Worm (Caenorhabditis elegans) whole organism, late embryonic: ENCODE results near the gene clec-36.

Source experiments
- C38D4.7 ChIP-seq: fragments of 200-800 bp; sonication (Bioruptor generic); optimal IDR thresholded peaks from 2 replicates; lab custom pipeline; 2018; ENCODE audit warnings: mild to moderate bottlenecking, missing genetic modification characterization, moderate library complexity, missing compliant biosample characterization
- F13H6.1 ChIP-seq: sonication (generic microtip); optimal IDR thresholded peaks from 2 replicates; lab custom pipeline; 2016; ENCODE audit warnings: missing genetic modification characterization, missing compliant biosample characterization
- K02D7.2 ChIP-seq: sonication (generic microtip); optimal IDR thresholded peaks from 2 replicates; lab custom pipeline; 2017; ENCODE audit warnings: mild to moderate bottlenecking, missing genetic modification characterization, missing compliant biosample characterization
- K09A11.1 ChIP-seq: sonication (generic microtip); optimal IDR thresholded peaks from 2 replicates; lab custom pipeline; 2017; ENCODE audit warnings: antibody characterized with exemption, mild to moderate bottlenecking, missing genetic modification characterization, missing compliant biosample characterization; ENCODE audit not compliant: insufficient read depth
- Y22D7AL.16 ChIP-seq: sonication (generic microtip); optimal IDR thresholded peaks from 2 replicates; lab custom pipeline; 2016; ENCODE audit warnings: missing genetic modification characterization, missing compliant biosample characterization
- ahr-1 ChIP-seq: sonication (generic microtip); optimal IDR thresholded peaks from 2 replicates; lab custom pipeline; 2016; ENCODE audit warnings: missing genetic modification characterization, missing compliant biosample characterization
- ceh-19 ChIP-seq: fragments of 200-800 bp; sonication (Bioruptor generic); optimal IDR thresholded peaks from 2 replicates; lab custom pipeline; 2018; ENCODE audit warnings: mild to moderate bottlenecking, missing genetic modification characterization, missing compliant biosample characterization
- ceh-24 ChIP-seq: sonication (generic microtip); optimal IDR thresholded peaks from 2 replicates; lab custom pipeline; 2016; ENCODE audit warnings: mild to moderate bottlenecking, missing genetic modification characterization, missing compliant biosample characterization
- ceh-30 ChIP-seq: fragments of 150-350 bp; optimal IDR thresholded peaks from 2 replicates; lab custom pipeline; 2014; ENCODE audit warnings: missing biosample characterization, missing genetic modification characterization
- ceh-31 ChIP-seq: sonication (generic microtip); optimal IDR thresholded peaks from 2 replicates; lab custom pipeline; 2016; ENCODE audit warnings: missing genetic modification characterization, missing compliant biosample characterization
- ceh-34 ChIP-seq: sonication (generic microtip); optimal IDR thresholded peaks from 2 replicates; lab custom pipeline; 2016; ENCODE audit warnings: mild to moderate bottlenecking, missing genetic modification characterization, missing compliant biosample characterization
- ceh-45 ChIP-seq: fragments of 200-800 bp; sonication (Bioruptor generic); IDR thresholded peaks from 2 replicates; pipeline ENCODE4 v1.3.6; 2022; ENCODE audit warnings: missing genetic modification reagents, missing genetic modification characterization, missing compliant biosample characterization
- ceh-48 ChIP-seq: sonication (generic microtip); optimal IDR thresholded peaks from 2 replicates; lab custom pipeline; 2016; ENCODE audit warnings: missing genetic modification characterization, inconsistent platforms, missing compliant biosample characterization
- ceh-6 ChIP-seq: fragments of 200-800 bp; sonication (Bioruptor generic); optimal IDR thresholded peaks from 2 replicates; lab custom pipeline; 2018; ENCODE audit warnings: mild to moderate bottlenecking, missing genetic modification characterization, missing compliant biosample characterization
- ceh-9 ChIP-seq: sonication (generic microtip); optimal IDR thresholded peaks from 2 replicates; lab custom pipeline; 2016; ENCODE audit warnings: mild to moderate bottlenecking, missing genetic modification characterization, inconsistent platforms, missing compliant biosample characterization
- che-1 ChIP-seq: sonication (generic microtip); optimal IDR thresholded peaks from 2 replicates; lab custom pipeline; 2016; ENCODE audit warnings: mild to moderate bottlenecking, missing genetic modification characterization, missing compliant biosample characterization
- dmd-4 ChIP-seq: sonication (generic microtip); optimal IDR thresholded peaks from 2 replicates; lab custom pipeline; 2016; ENCODE audit warnings: borderline replicate concordance, missing genetic modification characterization, missing compliant biosample characterization
- elt-4 ChIP-seq: sonication (generic microtip); optimal IDR thresholded peaks from 2 replicates; lab custom pipeline; 2016; ENCODE audit warnings: missing genetic modification characterization, missing compliant biosample characterization
- eyg-1 ChIP-seq: sonication (generic microtip); optimal IDR thresholded peaks from 2 replicates; lab custom pipeline; 2016; ENCODE audit warnings: missing genotype, missing genetic modification characterization, missing compliant biosample characterization
- gmeb-2 ChIP-seq: sonication (generic microtip); optimal IDR thresholded peaks from 2 replicates; lab custom pipeline; 2016; ENCODE audit warnings: missing genetic modification characterization, inconsistent platforms, missing compliant biosample characterization
- hlh-13 ChIP-seq: fragments of 200-800 bp; sonication (Bioruptor generic); optimal IDR thresholded peaks from 2 replicates; lab custom pipeline; 2018; ENCODE audit warnings: mild to moderate bottlenecking, missing genetic modification characterization, missing compliant biosample characterization
- hlh-6 ChIP-seq: sonication (generic microtip); optimal IDR thresholded peaks from 2 replicates; lab custom pipeline; 2016; ENCODE audit warnings: missing genotype, missing genetic modification characterization, missing compliant biosample characterization
- lim-6 ChIP-seq: sonication (generic microtip); optimal IDR thresholded peaks from 2 replicates; lab custom pipeline; 2016; ENCODE audit warnings: missing genetic modification characterization, missing compliant biosample characterization
- lin-11 ChIP-seq: fragments of 200-800 bp; sonication (Bioruptor generic); optimal IDR thresholded peaks from 2 replicates; lab custom pipeline; 2018; ENCODE audit warnings: mild to moderate bottlenecking, missing genetic modification characterization, missing compliant biosample characterization
- mec-3 ChIP-seq: sonication (generic microtip); optimal IDR thresholded peaks from 2 replicates; lab custom pipeline; 2016; ENCODE audit warnings: borderline replicate concordance, missing genetic modification characterization, missing compliant biosample characterization
- nhr-11 ChIP-seq: fragments of 150-350 bp; optimal IDR thresholded peaks from 2 replicates; lab custom pipeline; 2014; ENCODE audit warnings: missing biosample characterization, missing genetic modification characterization
- nhr-232 ChIP-seq: sonication (generic microtip); optimal IDR thresholded peaks from 2 replicates; lab custom pipeline; 2016; ENCODE audit warnings: missing genetic modification characterization, missing compliant biosample characterization
- pax-1 ChIP-seq: fragments of 150-350 bp; optimal IDR thresholded peaks from 2 replicates; lab custom pipeline; 2014; ENCODE audit warnings: missing biosample characterization, missing genetic modification characterization
- pha-2 ChIP-seq: sonication (generic microtip); optimal IDR thresholded peaks from 2 replicates; lab custom pipeline; 2017; ENCODE audit warnings: mild to moderate bottlenecking, missing genetic modification characterization, missing compliant biosample characterization
- pha-4 ChIP-seq: fragments of 150-350 bp; optimal IDR thresholded peaks from 2 replicates; lab custom pipeline; 2018; ENCODE audit warnings: missing biosample characterization, missing genetic modification reagents, missing genetic modification characterization
- pqm-1 ChIP-seq: sonication (generic microtip); optimal IDR thresholded peaks from 2 replicates; lab custom pipeline; 2016; ENCODE audit warnings: missing genetic modification characterization, missing compliant biosample characterization
- ref-2 ChIP-seq: sonication (generic microtip); optimal IDR thresholded peaks from 2 replicates; lab custom pipeline; 2016; ENCODE audit warnings: missing genetic modification characterization, missing compliant biosample characterization
- sox-2 ChIP-seq: fragments of 200-800 bp; sonication (Bioruptor generic); IDR thresholded peaks from 2 replicates; pipeline ENCODE4 v1.3.6; 2022; ENCODE audit warnings: missing genetic modification reagents, missing genetic modification characterization, missing compliant biosample characterization
- sox-4 ChIP-seq: sonication (generic microtip); optimal IDR thresholded peaks from 2 replicates; lab custom pipeline; 2017; ENCODE audit warnings: mild to moderate bottlenecking, missing genetic modification characterization, inconsistent platforms, missing compliant biosample characterization
- syd-9 ChIP-seq: sonication (generic microtip); optimal IDR thresholded peaks from 2 replicates; lab custom pipeline; 2016; ENCODE audit warnings: mild to moderate bottlenecking, missing genetic modification characterization, moderate library complexity, missing compliant biosample characterization
- tbx-7 ChIP-seq: sonication (generic microtip); optimal IDR thresholded peaks from 2 replicates; lab custom pipeline; 2016; ENCODE audit warnings: missing genotype, missing genetic modification characterization, missing compliant biosample characterization
- unc-3 ChIP-seq, 2 experiments: fragments of 200-800 bp in 1 of 2; sonication (Bioruptor generic) in 1 of 2; sonication (generic microtip) in 1 of 2; conservative IDR thresholded peaks in 1 of 2; optimal IDR thresholded peaks in 1 of 2; 2 replicates each; pipeline versions ENCODE4 v1.3.6 to Lab custom; 2016 to 2022; ENCODE audit warnings: missing compliant biosample characterization in 2 of 2, missing genetic modification characterization in 2 of 2, missing genetic modification reagents in 1 of 2
- unc-55 ChIP-seq: sonication (generic microtip); optimal IDR thresholded peaks from 2 replicates; lab custom pipeline; 2017; ENCODE audit warnings: missing biosample characterization, missing genetic modification reagents, missing genetic modification characterization

clec-36 gene

ce11 chrV:16842941-16843340, 5.5 kb downstream of the clec-36 start, which contains the start of gene clec-25:
Gene clec-25 (plus strand): TSS chrV:16843241.
- TF ChIP-seq ref-2 (no peak), ahr-1 (tag; lab: Kevin White, UChicago) (no peak), dmd-4 (tag; lab: Kevin White, UChicago) (no peak), mec-3 (tag; lab: Kevin White, UChicago) (no peak), ceh-30 (tag; lab: Kevin White, UChicago) (no peak), lim-6 (no peak), ceh-48 (tag; lab: Kevin White, UChicago) (no peak)

- TF ChIP-seq ref-2 (no peak), K09A11.1 (tag; lab: Kevin White, UChicago) (no peak), hlh-6 (no peak), nhr-11 (no peak), nhr-232 (no peak), sox-4 (no peak), eyg-1 (tag; lab: Kevin White, UChicago) (no peak), ceh-48 (tag; lab: Kevin White, UChicago) (no peak), hlh-13 (GFP tag; lab: Kevin White, UChicago) (no peak), elt-4 (tag; lab: Kevin White, UChicago) (no peak), ceh-19 (GFP tag; lab: Kevin White, UChicago) (no peak), dmd-4 (tag; lab: Kevin White, UChicago) (no peak), ceh-34 (tag; lab: Kevin White, UChicago) (no peak), unc-55 (no peak), pax-1 (tag; lab: Kevin White, UChicago) (no peak), ceh-9 (tag; lab: Kevin White, UChicago) (no peak), che-1 (tag; lab: Kevin White, UChicago) (no peak), ceh-6 (GFP tag; lab: Kevin White, UChicago) (no peak)
These were observed 7.4 kb downstream of the clec-36 start, which contains the start of gene clec-40 for ce11 chrV:16840961-16841360. Gene clec-40 (minus strand): TSS chrV:16841061.

- TF ChIP-seq syd-9 (tag; lab: Kevin White, UChicago) (no peak), Y22D7AL.16 (no peak), unc-55 (no peak), ceh-31 (no peak), mec-3 (tag; lab: Kevin White, UChicago) (no peak), ceh-24 (tag; lab: Kevin White, UChicago) (no peak), ceh-48 (tag; lab: Kevin White, UChicago) (no peak), nhr-11 (no peak), pha-4 (tag; lab: Kevin White, UChicago) (no peak), tbx-7 (tag; lab: Kevin White, UChicago) (no peak)
These were observed 8.1 kb downstream of the clec-36 start for ce11 chrV:16840283-16840682.

ce11 chrV:16838435-16838834, 10.0 kb downstream of the clec-36 start:
- TF ChIP-seq eyg-1 (tag; lab: Kevin White, UChicago): no peak
- TF ChIP-seq tbx-7 (tag; lab: Kevin White, UChicago): no peak
- no peak for TF ChIP-seq che-1 (tag; lab: Kevin White, UChicago)
- TF ChIP-seq sox-2 (GFP tag; lab: Robert Waterston, UW): no peak
- TF ChIP-seq gmeb-2: no peak
- no peak for TF ChIP-seq pha-4 (tag; lab: Kevin White, UChicago)
- TF ChIP-seq pqm-1 (tag; lab: Kevin White, UChicago): no peak
- no peak for TF ChIP-seq ceh-19 (GFP tag; lab: Kevin White, UChicago)
- no peak for TF ChIP-seq C38D4.7 (GFP tag; lab: Kevin White, UChicago)
- TF ChIP-seq ceh-30 (tag; lab: Kevin White, UChicago): no peak
- no peak for TF ChIP-seq K02D7.2 (tag; lab: Kevin White, UChicago)
- no peak for TF ChIP-seq F13H6.1
- TF ChIP-seq ceh-45 (GFP tag; lab: Robert Waterston, UW): no peak
- no peak for TF ChIP-seq nhr-232
- no peak for TF ChIP-seq ceh-48 (tag; lab: Kevin White, UChicago)
- no peak for TF ChIP-seq unc-3 (GFP tag; conservative IDR thresholded peaks at IDR 0.05; lab: Robert Waterston, UW)
- TF ChIP-seq unc-3 (tag; optimal IDR thresholded peaks at IDR 0.05; lab: Kevin White, UChicago): no peak
- TF ChIP-seq unc-55: no peak
- no peak for TF ChIP-seq pha-2 (tag; lab: Kevin White, UChicago)
- TF ChIP-seq lin-11 (tag; lab: Kevin White, UChicago): no peak
